Worm (Caenorhabditis elegans) whole organism, midembryonic: Measurements from ENCODE around the gene T26C5.4.

Experiments used
- T22C8.4 ChIP-seq: fragments of 200-800 bp; sonication (Bioruptor generic); IDR thresholded peaks from 2 replicates; pipeline ENCODE4 v1.3.6; 2022; ENCODE audit warnings: missing genetic modification characterization, missing compliant biosample characterization
- cog-1 ChIP-seq: sonication (generic microtip); optimal IDR thresholded peaks from 2 replicates; lab custom pipeline; 2016; ENCODE audit warnings: missing genetic modification characterization, missing compliant biosample characterization
- flt-1 ChIP-seq: fragments of 200-800 bp; sonication (Bioruptor generic); IDR thresholded peaks from 2 replicates; pipeline ENCODE4 v1.3.6; 2022; ENCODE audit warnings: missing genetic modification characterization, missing compliant biosample characterization
- klf-2 ChIP-seq: fragments of 200-800 bp; sonication (Bioruptor generic); conservative IDR thresholded peaks from 2 replicates; pipeline ENCODE4 v1.3.6; 2022; ENCODE audit warnings: missing genetic modification reagents, missing genetic modification characterization, missing compliant biosample characterization
- med-1 ChIP-seq: sonication (generic microtip); optimal IDR thresholded peaks from 2 replicates; lab custom pipeline; 2017; ENCODE audit warnings: missing genetic modification characterization, mild to moderate bottlenecking, missing compliant biosample characterization, antibody characterized with exemption, missing genetic modification reagents; ENCODE audit not compliant: insufficient read depth
- ref-1 ChIP-seq: fragments of 200-800 bp; sonication (Bioruptor generic); conservative IDR thresholded peaks from 2 replicates; pipeline ENCODE4 v1.3.6; 2022; ENCODE audit warnings: missing genetic modification reagents, missing genetic modification characterization, missing compliant biosample characterization
- tab-1 ChIP-seq: fragments of 200-800 bp; sonication (Bioruptor generic); IDR thresholded peaks from 2 replicates; pipeline ENCODE4 v1.3.6; 2022; ENCODE audit warnings: missing genetic modification characterization, missing compliant biosample characterization
- ztf-23 ChIP-seq: fragments of 200-800 bp; sonication (Bioruptor generic); IDR thresholded peaks from 2 replicates; pipeline ENCODE4 v1.3.6; 2022; ENCODE audit warnings: missing genetic modification reagents, missing genetic modification characterization, missing compliant biosample characterization
- ztf-29 ChIP-seq: fragments of 200-800 bp; sonication (Bioruptor generic); IDR thresholded peaks from 2 replicates; pipeline ENCODE4 v1.3.6; 2022; ENCODE audit warnings: missing genetic modification reagents, missing genetic modification characterization, missing compliant biosample characterization

Gene T26C5.4

ce11 chrII:9282065-9282464, 31.7 kb upstream of the T26C5.4 start:
- TF ChIP-seq ref-1 (GFP tag; lab: Robert Waterston, UW) (no peak), klf-2 (no peak), tab-1 (GFP tag; lab: Robert Waterston, UW) (no peak), ztf-29 (no peak), med-1 (GFP tag; lab: Kevin White, UChicago) (no peak), ztf-23 (GFP tag; lab: Robert Waterston, UW) (no peak), T22C8.4 (GFP tag; lab: Robert Waterston, UW) (no peak), flt-1 (GFP tag; lab: Robert Waterston, UW) (no peak), cog-1 (tag; lab: Kevin White, UChicago) (no peak)

- TF ChIP-seq ztf-29, result no peak
- TF ChIP-seq tab-1 (GFP tag; lab: Robert Waterston, UW), result no peak
- no peak for TF ChIP-seq cog-1 (tag; lab: Kevin White, UChicago)
- no peak for TF ChIP-seq klf-2
- TF ChIP-seq med-1 (GFP tag; lab: Kevin White, UChicago), result no peak
- TF ChIP-seq flt-1 (GFP tag; lab: Robert Waterston, UW), result no peak
- TF ChIP-seq ztf-23 (GFP tag; lab: Robert Waterston, UW), result no peak
- no peak for TF ChIP-seq ref-1 (GFP tag; lab: Robert Waterston, UW)
- no peak for TF ChIP-seq T22C8.4 (GFP tag; lab: Robert Waterston, UW)
Observed at ce11 chrII:9281595-9281994, 31.3 kb upstream of the T26C5.4 start.

ce11 chrII:9280846-9281245, 30.5 kb upstream of the T26C5.4 start:
- TF ChIP-seq ref-1 (GFP tag; lab: Robert Waterston, UW) (no peak), tab-1 (GFP tag; lab: Robert Waterston, UW) (no peak), klf-2 (no peak), ztf-29 (no peak), ztf-23 (GFP tag; lab: Robert Waterston, UW) (no peak), flt-1 (GFP tag; lab: Robert Waterston, UW) (no peak), cog-1 (tag; lab: Kevin White, UChicago) (no peak), med-1 (GFP tag; lab: Kevin White, UChicago) (no peak)

- no peak for TF ChIP-seq cog-1 (tag; lab: Kevin White, UChicago)
- TF ChIP-seq klf-2, result no peak
- no peak for TF ChIP-seq ref-1 (GFP tag; lab: Robert Waterston, UW)
- TF ChIP-seq tab-1 (GFP tag; lab: Robert Waterston, UW), result no peak
- no peak for TF ChIP-seq ztf-29
- TF ChIP-seq flt-1 (GFP tag; lab: Robert Waterston, UW), result no peak
- TF ChIP-seq T22C8.4 (GFP tag; lab: Robert Waterston, UW), result no peak
Observed at ce11 chrII:9280048-9280772, 29.9 kb upstream of the T26C5.4 start, which contains the start of gene gldi-3. TSS of gene gldi-3 (minus strand) at chrII:9280098.

ce11 chrII:9279016-9279415, 28.7 kb upstream of the T26C5.4 start:
- TF ChIP-seq ztf-29, result no peak
- no peak for TF ChIP-seq ztf-23 (GFP tag; lab: Robert Waterston, UW)
- no peak for TF ChIP-seq med-1 (GFP tag; lab: Kevin White, UChicago)
- TF ChIP-seq tab-1 (GFP tag; lab: Robert Waterston, UW), result no peak
- TF ChIP-seq klf-2, result no peak
- TF ChIP-seq cog-1 (tag; lab: Kevin White, UChicago), result no peak

- TF ChIP-seq tab-1 (GFP tag; lab: Robert Waterston, UW) (no peak), flt-1 (GFP tag; lab: Robert Waterston, UW) (no peak), T22C8.4 (GFP tag; lab: Robert Waterston, UW) (no peak), ztf-23 (GFP tag; lab: Robert Waterston, UW) (no peak), med-1 (GFP tag; lab: Kevin White, UChicago) (no peak)
Observed at ce11 chrII:9277153-9277552, 26.8 kb upstream of the T26C5.4 start.

ce11 chrII:9275173-9275572, 24.9 kb upstream of the T26C5.4 start:
- no peak for TF ChIP-seq cog-1 (tag; lab: Kevin White, UChicago)
- TF ChIP-seq ztf-23 (GFP tag; lab: Robert Waterston, UW), result no peak
- no peak for TF ChIP-seq med-1 (GFP tag; lab: Kevin White, UChicago)
- TF ChIP-seq flt-1 (GFP tag; lab: Robert Waterston, UW), result no peak
- TF ChIP-seq klf-2, result no peak
- no peak for TF ChIP-seq T22C8.4 (GFP tag; lab: Robert Waterston, UW)
- TF ChIP-seq ztf-29, result no peak
- no peak for TF ChIP-seq tab-1 (GFP tag; lab: Robert Waterston, UW)
- no peak for TF ChIP-seq ref-1 (GFP tag; lab: Robert Waterston, UW)

- TF ChIP-seq ref-1 (GFP tag; lab: Robert Waterston, UW), result no peak
- no peak for TF ChIP-seq klf-2
- TF ChIP-seq med-1 (GFP tag; lab: Kevin White, UChicago), result no peak
- no peak for TF ChIP-seq ztf-29
- no peak for TF ChIP-seq tab-1 (GFP tag; lab: Robert Waterston, UW)
- TF ChIP-seq cog-1 (tag; lab: Kevin White, UChicago), result no peak
- no peak for TF ChIP-seq flt-1 (GFP tag; lab: Robert Waterston, UW)
- TF ChIP-seq T22C8.4 (GFP tag; lab: Robert Waterston, UW), result no peak
- TF ChIP-seq ztf-23 (GFP tag; lab: Robert Waterston, UW), result no peak
Observed at ce11 chrII:9274734-9275133, 24.4 kb upstream of the T26C5.4 start.

ce11 chrII:9273984-9274383, 23.7 kb upstream of the T26C5.4 start:
- TF ChIP-seq tab-1 (GFP tag; lab: Robert Waterston, UW) (no peak), ztf-23 (GFP tag; lab: Robert Waterston, UW) (no peak), ref-1 (GFP tag; lab: Robert Waterston, UW) (no peak), T22C8.4 (GFP tag; lab: Robert Waterston, UW) (no peak), med-1 (GFP tag; lab: Kevin White, UChicago) (no peak), ztf-29 (no peak), cog-1 (tag; lab: Kevin White, UChicago) (no peak), flt-1 (GFP tag; lab: Robert Waterston, UW) (no peak), klf-2 (no peak)
